Worm (Caenorhabditis elegans) whole organism, young adult: ENCODE results near the gene nhr-199.

Experiments
- B0019.2 ChIP-seq: fragments of 200-800 bp; sonication (Bioruptor generic); conservative IDR thresholded peaks from 2 replicates; pipeline ENCODE4 v1.3.6; 2022; ENCODE audit warnings: missing genetic modification reagents, missing genetic modification characterization, missing compliant biosample characterization
- B0261.1 ChIP-seq: sonication (generic microtip); optimal IDR thresholded peaks from 2 replicates; lab custom pipeline; 2016; ENCODE audit warnings: mild to moderate bottlenecking, missing genetic modification characterization, moderate library complexity, missing compliant biosample characterization
- C06A6.2 ChIP-seq: fragments of 200-800 bp; sonication (Bioruptor generic); conservative IDR thresholded peaks from 2 replicates; pipeline ENCODE4 v1.3.6; 2022; ENCODE audit warnings: missing genetic modification characterization, missing compliant biosample characterization
- D2030.7 ChIP-seq: fragments of 200-800 bp; sonication (Bioruptor generic); IDR thresholded peaks from 2 replicates; pipeline ENCODE4 v1.3.6; 2022; ENCODE audit warnings: missing genetic modification reagents, missing genetic modification characterization, missing compliant biosample characterization
- F10E7.11 ChIP-seq: sonication (generic microtip); optimal IDR thresholded peaks from 2 replicates; lab custom pipeline; 2017; ENCODE audit warnings: mild to moderate bottlenecking, missing genetic modification characterization, moderate library complexity, missing compliant biosample characterization
- F33H1.4 ChIP-seq: fragments of 200-800 bp; sonication (Bioruptor generic); IDR thresholded peaks from 2 replicates; pipeline ENCODE4 v1.3.6; 2022; ENCODE audit warnings: missing genetic modification reagents, missing genetic modification characterization, missing compliant biosample characterization
- F57A8.1 ChIP-seq: fragments of 200-800 bp; sonication (Bioruptor generic); optimal IDR thresholded peaks from 2 replicates; lab custom pipeline; 2018; ENCODE audit warnings: mild to moderate bottlenecking, missing genetic modification characterization, moderate library complexity, missing compliant biosample characterization
- Y53F4B.3 ChIP-seq: fragments of 200-800 bp; sonication (Bioruptor generic); IDR thresholded peaks from 2 replicates; pipeline ENCODE4 v1.3.6; 2022; ENCODE audit warnings: missing genetic modification reagents, missing genetic modification characterization, missing compliant biosample characterization
- Y53G8AR.9 ChIP-seq: fragments of 200-800 bp; sonication (Bioruptor generic); conservative IDR thresholded peaks from 2 replicates; pipeline ENCODE4 v1.3.6; 2022; ENCODE audit warnings: missing genetic modification reagents, missing genetic modification characterization, missing compliant biosample characterization
- ZK185.1 ChIP-seq: sonication (generic microtip); optimal IDR thresholded peaks from 2 replicates; lab custom pipeline; 2016; ENCODE audit warnings: mild to moderate bottlenecking, missing genetic modification characterization, missing compliant biosample characterization; ENCODE audit not compliant: poor library complexity, severe bottlenecking
- attf-3 ChIP-seq: fragments of 200-800 bp; sonication (Bioruptor generic); conservative IDR thresholded peaks from 2 replicates; pipeline ENCODE4 v1.3.6; 2022; ENCODE audit warnings: missing genetic modification reagents, missing genetic modification characterization, missing compliant biosample characterization
- attf-5 ChIP-seq: fragments of 200-800 bp; sonication (Bioruptor generic); optimal IDR thresholded peaks from 2 replicates; lab custom pipeline; 2018; ENCODE audit warnings: mild to moderate bottlenecking, missing genetic modification characterization, missing compliant biosample characterization
- cebp-2 ChIP-seq: fragments of 200-800 bp; sonication (Bioruptor generic); IDR thresholded peaks from 2 replicates; pipeline ENCODE4 v1.3.6; 2022; ENCODE audit warnings: missing genetic modification characterization, missing compliant biosample characterization
- ceh-27 ChIP-seq: fragments of 200-800 bp; sonication (Bioruptor generic); optimal IDR thresholded peaks from 2 replicates; lab custom pipeline; 2018; ENCODE audit warnings: mild to moderate bottlenecking, missing genetic modification characterization, moderate library complexity, missing compliant biosample characterization
- ceh-40 ChIP-seq: fragments of 200-800 bp; sonication (Bioruptor generic); IDR thresholded peaks from 2 replicates; pipeline ENCODE4 v1.3.6; 2022; ENCODE audit warnings: missing genetic modification characterization, missing compliant biosample characterization
- ceh-91 ChIP-seq: fragments of 200-800 bp; sonication (Bioruptor generic); IDR thresholded peaks from 2 replicates; pipeline ENCODE4 v1.3.6; 2022; ENCODE audit warnings: missing genetic modification reagents, missing genetic modification characterization, missing compliant biosample characterization
- dpff-1 ChIP-seq: sonication (generic microtip); optimal IDR thresholded peaks from 2 replicates; lab custom pipeline; 2017; ENCODE audit warnings: mild to moderate bottlenecking, missing genetic modification characterization, missing compliant biosample characterization
- dpl-1 ChIP-seq: fragments of 150-350 bp; optimal IDR thresholded peaks from 2 replicates; lab custom pipeline; 2014; ENCODE audit warnings: missing biosample characterization, missing genetic modification reagents, missing genetic modification characterization
- hlh-12 ChIP-seq: sonication (generic microtip); optimal IDR thresholded peaks from 2 replicates; lab custom pipeline; 2016; ENCODE audit warnings: missing genetic modification characterization, missing compliant biosample characterization
- lin-26 ChIP-seq: fragments of 200-800 bp; sonication (Bioruptor generic); IDR thresholded peaks from 2 replicates; pipeline ENCODE4 v1.3.6; 2022; ENCODE audit warnings: missing genetic modification reagents, missing genetic modification characterization, missing compliant biosample characterization
- lin-35 ChIP-seq, 3 experiments: fragments of 150-350 bp in 2 of 3; sonication (generic microtip) in 1 of 3; optimal IDR thresholded peaks; 2 replicates each; lab custom pipeline; 2014 to 2018; ENCODE audit warnings: missing biosample characterization in 3 of 3, missing genetic modification characterization in 3 of 3, missing genetic modification reagents in 3 of 3
- lin-40 ChIP-seq: sonication (generic microtip); optimal IDR thresholded peaks from 2 replicates; lab custom pipeline; 2016; ENCODE audit warnings: missing genetic modification characterization, mild to moderate bottlenecking, missing compliant biosample characterization, missing genotype, missing genetic modification reagents
- lsy-27 ChIP-seq: sonication (generic microtip); optimal IDR thresholded peaks from 2 replicates; lab custom pipeline; 2017; ENCODE audit warnings: missing genetic modification characterization, mild to moderate bottlenecking, missing compliant biosample characterization, antibody characterized with exemption, missing genotype, borderline replicate concordance; ENCODE audit not compliant: insufficient read depth
- madf-6 ChIP-seq: fragments of 200-800 bp; sonication (Bioruptor generic); IDR thresholded peaks from 2 replicates; pipeline ENCODE4 v1.3.6; 2022; ENCODE audit warnings: missing genetic modification reagents, missing genetic modification characterization, missing compliant biosample characterization
- madf-8 ChIP-seq: fragments of 200-800 bp; sonication (Bioruptor generic); conservative IDR thresholded peaks from 2 replicates; pipeline ENCODE4 v1.3.6; 2022; ENCODE audit warnings: missing genetic modification reagents, missing genetic modification characterization, missing compliant biosample characterization
- mes-4 ChIP-seq: sonication (generic microtip); optimal IDR thresholded peaks from 2 replicates; lab custom pipeline; 2016; ENCODE audit warnings: missing genotype, missing genetic modification characterization, missing compliant biosample characterization
- mxl-1 ChIP-seq: sonication (generic microtip); optimal IDR thresholded peaks from 2 replicates; lab custom pipeline; 2016; ENCODE audit warnings: missing genetic modification characterization, missing compliant biosample characterization
- nhr-27 ChIP-seq: fragments of 200-800 bp; sonication (Bioruptor generic); optimal IDR thresholded peaks from 2 replicates; lab custom pipeline; 2018; ENCODE audit warnings: mild to moderate bottlenecking, missing genetic modification characterization, moderate library complexity, missing compliant biosample characterization
- nhr-90 ChIP-seq: sonication (generic microtip); optimal IDR thresholded peaks from 2 replicates; lab custom pipeline; 2016; ENCODE audit warnings: missing genotype, mild to moderate bottlenecking, missing genetic modification characterization, missing compliant biosample characterization
- snpc-3.4 ChIP-seq: sonication (generic microtip); optimal IDR thresholded peaks from 2 replicates; lab custom pipeline; 2017; ENCODE audit warnings: missing genetic modification characterization, mild to moderate bottlenecking, missing compliant biosample characterization, antibody characterized with exemption, moderate library complexity, missing genotype, missing genetic modification reagents
- snpc-4 ChIP-seq, 5 experiments: fragments of 150-350 bp in 1 of 5; sonication (generic microtip) in 4 of 5; optimal IDR thresholded peaks; 2 replicates each; lab custom pipeline; 2014 to 2018; ENCODE audit warnings: missing genetic modification characterization in 5 of 5, missing biosample characterization in 3 of 5, antibody characterized with exemption in 2 of 5, mild to moderate bottlenecking in 2 of 5, missing compliant biosample characterization in 2 of 5, missing genotype in 2 of 5, moderate library complexity in 2 of 5, missing genetic modification reagents in 1 of 5
- somi-1 ChIP-seq: fragments of 200-800 bp; sonication (Bioruptor generic); optimal IDR thresholded peaks from 2 replicates; lab custom pipeline; 2018; ENCODE audit warnings: mild to moderate bottlenecking, missing genetic modification characterization, missing compliant biosample characterization
- zim-3 ChIP-seq: sonication (generic microtip); optimal IDR thresholded peaks from 2 replicates; lab custom pipeline; 2017; ENCODE audit warnings: mild to moderate bottlenecking, missing genetic modification characterization, moderate library complexity, missing compliant biosample characterization
- ztf-18 ChIP-seq: sonication (generic microtip); optimal IDR thresholded peaks from 2 replicates; lab custom pipeline; 2016; ENCODE audit warnings: missing genotype, mild to moderate bottlenecking, missing genetic modification characterization, missing compliant biosample characterization
- ztf-22 ChIP-seq: fragments of 200-800 bp; sonication (Bioruptor generic); optimal IDR thresholded peaks from 2 replicates; lab custom pipeline; 2018; ENCODE audit warnings: mild to moderate bottlenecking, missing genetic modification characterization, moderate library complexity, missing compliant biosample characterization
- ztf-25 ChIP-seq: fragments of 200-800 bp; sonication (Bioruptor generic); IDR thresholded peaks from 2 replicates; pipeline ENCODE4 v1.3.6; 2022; ENCODE audit warnings: missing genetic modification reagents, missing genetic modification characterization, missing compliant biosample characterization
- ztf-26 ChIP-seq: sonication (generic microtip); optimal IDR thresholded peaks from 2 replicates; lab custom pipeline; 2017; ENCODE audit warnings: missing genetic modification characterization, missing compliant biosample characterization

The nhr-199 gene

ce11 chrV:15707982-15708381 lies 8.3 kb upstream of the nhr-199 start:
- TF ChIP-seq madf-6 (GFP tag; lab: Robert Waterston, UW) (no peak), somi-1 (GFP tag; lab: Kevin White, UChicago) (peak; percentile 27)
- TF ChIP-seq, all 124 proteins: peak for 1

- TF ChIP-seq dpl-1 (GFP tag; lab: Kevin White, UChicago) (no peak), D2030.7 (no peak), madf-8 (no peak), F10E7.11 (tag; lab: Kevin White, UChicago) (no peak), hlh-12 (no peak), attf-3 (GFP tag; lab: Robert Waterston, UW) (no peak), attf-5 (GFP tag; lab: Kevin White, UChicago) (no peak), ceh-91 (GFP tag; lab: Robert Waterston, UW) (no peak), mxl-1 (no peak), C06A6.2 (no peak), Y53G8AR.9 (GFP tag; lab: Robert Waterston, UW) (no peak)
These were observed 5.0 kb upstream of the nhr-199 start, which contains the start of gene twk-34 for ce11 chrV:15704745-15705144. twk-34 (plus strand) TSS chrV:15704960.

ce11 chrV:15702263-15702662 lies 2.6 kb upstream of the nhr-199 start, which contains the start of gene nhr-53:
nhr-53 (minus strand) TSS chrV:15702363.
- TF ChIP-seq nhr-90 (tag; lab: Kevin White, UChicago) (no peak), ztf-26 (tag; lab: Kevin White, UChicago) (no peak), ZK185.1 (tag; lab: Kevin White, UChicago) (no peak), lsy-27 (tag; lab: Kevin White, UChicago) (no peak), ceh-40 (GFP tag; lab: Robert Waterston, UW) (no peak), snpc-3.4 (tag; lab: Kevin White, UChicago) (no peak)
- TF ChIP-seq, all 124 proteins: peak for 0

- no peak for TF ChIP-seq B0019.2 (GFP tag; lab: Robert Waterston, UW)
- TF ChIP-seq lin-26 (GFP tag; lab: Robert Waterston, UW): no peak
- no peak for TF ChIP-seq F57A8.1 (GFP tag; lab: Kevin White, UChicago)
- TF ChIP-seq zim-3 (tag; lab: Kevin White, UChicago): no peak
- no peak for TF ChIP-seq nhr-27 (tag; lab: Kevin White, UChicago)
- TF ChIP-seq ztf-25 (GFP tag; lab: Robert Waterston, UW): no peak
- no peak for TF ChIP-seq snpc-3.4 (tag; lab: Kevin White, UChicago)
- no peak for TF ChIP-seq ceh-27 (GFP tag; lab: Kevin White, UChicago)
- TF ChIP-seq F33H1.4 (GFP tag; lab: Robert Waterston, UW): no peak
- no peak for TF ChIP-seq dpff-1
These were observed 1.6 kb downstream of the nhr-199 start, which contains the start of gene srx-29 for ce11 chrV:15698099-15698498. srx-29 (minus strand) TSS chrV:15698199.

ce11 chrV:15693682-15694081 lies 6.0 kb downstream of the nhr-199 start, which contains the start of gene nhr-198:
nhr-198 (plus strand) TSS chrV:15693994.
- TF ChIP-seq ztf-18: no peak
- no peak for TF ChIP-seq Y53G8AR.9 (GFP tag; lab: Robert Waterston, UW)

ce11 chrV:15689952-15690351 lies 9.7 kb downstream of the nhr-199 start, which contains the start of gene nhr-268:
nhr-268 (plus strand) TSS chrV:15690252.
- TF ChIP-seq mes-4 (tag; lab: Kevin White, UChicago) (no peak), ztf-18 (no peak), cebp-2 (no peak), Y53G8AR.9 (GFP tag; lab: Robert Waterston, UW) (no peak), lin-40 (tag; lab: Kevin White, UChicago) (no peak), lin-35 (GFP tag; optimal IDR thresholded peaks at IDR 0.05; lab: Kevin White, UChicago) (no peak), ztf-22 (no peak), snpc-4 (GFP tag; optimal IDR thresholded peaks at IDR 0.05; lab: Kevin White, UChicago) (no peak), snpc-4 (tag; optimal IDR thresholded peaks at IDR 0.05; lab: Kevin White, UChicago) (no peak), Y53F4B.3 (GFP tag; lab: Robert Waterston, UW) (no peak), snpc-3.4 (tag; lab: Kevin White, UChicago) (no peak), B0261.1 (no peak), somi-1 (GFP tag; lab: Kevin White, UChicago) (no peak)
